Worm (Caenorhabditis elegans) whole organism, young adult: ENCODE results near the gene fbxc-43.

Experiments used
- T26A5.8 ChIP-seq: sonication (generic microtip); optimal IDR thresholded peaks from 2 replicates; lab custom pipeline; 2016; ENCODE audit warnings: missing genetic modification characterization, missing compliant biosample characterization
- dpl-1 ChIP-seq: fragments of 150-350 bp; optimal IDR thresholded peaks from 2 replicates; lab custom pipeline; 2014; ENCODE audit warnings: missing biosample characterization, missing genetic modification reagents, missing genetic modification characterization
- nhr-120 ChIP-seq: fragments of 200-800 bp; sonication (Bioruptor generic); IDR thresholded peaks from 2 replicates; pipeline ENCODE4 v1.3.6; 2022; ENCODE audit warnings: missing genetic modification characterization, missing compliant biosample characterization
- unc-62 ChIP-seq: fragments of 150-350 bp; optimal IDR thresholded peaks from 2 replicates; lab custom pipeline; 2014; ENCODE audit warnings: missing biosample characterization, missing genetic modification reagents, missing genetic modification characterization

DNA sequence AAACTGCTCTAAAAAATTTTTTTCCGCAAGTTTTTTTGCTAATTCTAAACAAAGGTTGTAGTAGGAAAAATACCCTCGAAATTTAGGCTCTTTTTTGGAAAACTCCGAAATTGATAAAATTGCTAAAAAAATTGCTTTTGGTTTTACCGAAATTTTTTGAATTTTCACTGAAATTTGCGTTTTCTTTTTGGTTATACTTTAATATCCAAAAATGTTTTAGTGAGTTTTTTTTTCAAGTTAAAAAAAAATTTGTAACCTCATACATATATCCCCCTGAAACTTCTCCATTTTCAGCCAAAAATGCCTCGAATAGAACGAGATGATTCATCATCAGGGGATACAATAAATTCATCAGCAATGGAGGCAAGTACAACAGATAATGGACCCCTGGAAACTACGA is 11.1 kb upstream of the fbxc-43 start, which contains the start of gene gpa-11:
- TF ChIP-seq nhr-120 (GFP tag; lab: Robert Waterston, UW) (no peak), unc-62 (GFP tag; lab: Kevin White, UChicago) (no peak), T26A5.8 (no peak), dpl-1 (GFP tag; lab: Kevin White, UChicago) (no peak)
